Worm (Caenorhabditis elegans): ENCODE data around the gene egl-27.

DNA sequence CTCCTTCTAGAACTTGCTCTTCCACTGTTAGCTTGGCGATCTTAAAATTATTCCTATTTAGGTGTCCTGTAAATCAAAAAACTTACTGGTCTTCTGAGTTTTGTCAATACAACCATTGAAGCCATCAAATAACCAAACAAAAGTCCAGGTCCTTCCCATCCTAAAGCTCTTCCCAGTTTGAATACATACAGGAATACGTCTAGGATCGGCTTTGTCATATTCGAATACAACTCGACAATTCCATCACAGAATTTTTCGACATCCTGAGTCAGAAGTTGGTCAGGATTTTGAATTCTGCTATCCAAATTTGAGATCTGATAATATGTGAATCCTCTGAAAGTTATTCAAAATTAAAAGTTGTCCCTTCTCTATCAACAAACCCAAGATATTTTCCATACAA lies 47.5 kb downstream of the egl-27 start:
- TF ChIP-seq ama-1 (optimal IDR thresholded peaks at IDR 0.05) (no peak), hmbx-1 (tag; optimal IDR thresholded peaks at IDR 0.05) (no peak), flt-1 (GFP tag; IDR thresholded peaks at IDR 0.05) (no peak), B0310.2 (tag; optimal IDR thresholded peaks at IDR 0.05) (no peak), sea-1 (GFP tag; conservative IDR thresholded peaks at IDR 0.05) (no peak), ceh-13 (GFP tag; optimal IDR thresholded peaks at IDR 0.05) (no peak), tbx-11 (GFP tag; IDR thresholded peaks at IDR 0.05) (no peak), hnd-1 (tag; optimal IDR thresholded peaks at IDR 0.05) (no peak), tra-4 (tag; optimal IDR thresholded peaks at IDR 0.05) (no peak), ets-7 (tag; optimal IDR thresholded peaks at IDR 0.05) (no peak), F13C5.2 (tag; optimal IDR thresholded peaks at IDR 0.05) (no peak), pes-1 (GFP tag; IDR thresholded peaks at IDR 0.05) (no peak), hmg-4 (GFP tag; optimal IDR thresholded peaks at IDR 0.05) (no peak)
